Fruit fly (Drosophila melanogaster): ENCODE results near the gene kraken.

The kraken gene

dm6 chr2L:843850-844791, 8.4 kb upstream of the kraken start (continued):
- peak; percentile 33 for TF ChIP-seq Sox14 (GFP tag; optimal IDR thresholded peaks at IDR 0.05)
- no peak for TF ChIP-seq esn (GFP tag; optimal IDR thresholded peaks at IDR 0.05)
- no peak for TF ChIP-seq Sox15 (GFP tag; optimal IDR thresholded peaks at IDR 0.05)
- TF ChIP-seq Gug (GFP tag; IDR thresholded peaks at IDR 0.05), result peak; percentile 38
- peak; percentile 23 for TF ChIP-seq fd59A (GFP tag; optimal IDR thresholded peaks at IDR 0.05)
- TF ChIP-seq Hr39 (GFP tag; optimal IDR thresholded peaks at IDR 0.05), result no peak
- TF ChIP-seq Hr4 (GFP tag; optimal IDR thresholded peaks at IDR 0.05), result peak; percentile 43

- TF ChIP-seq CG16779 (tag; optimal IDR thresholded peaks at IDR 0.05), result peak; percentile 45
- peak; percentile 76 for TF ChIP-seq esn (GFP tag; optimal IDR thresholded peaks at IDR 0.05)
- TF ChIP-seq Smox (GFP tag; optimal IDR thresholded peaks at IDR 0.05), result peak; percentile 68
- peak; percentile 21 for TF ChIP-seq fd85E (GFP tag; optimal IDR thresholded peaks at IDR 0.05)
- peak; percentile 37 for TF ChIP-seq CG6854 (GFP tag; optimal IDR thresholded peaks at IDR 0.05)
- peak; percentile 77 for TF ChIP-seq Lpt (GFP tag; optimal IDR thresholded peaks at IDR 0.05)
- TF ChIP-seq CG8319 (GFP tag; optimal IDR thresholded peaks at IDR 0.05), result peak; percentile 40
- TF ChIP-seq eg (GFP tag; IDR thresholded peaks at IDR 0.05), result peak; percentile 91
- TF ChIP-seq CG6808 (GFP tag; optimal IDR thresholded peaks at IDR 0.05), result peak; percentile 39
- TF ChIP-seq CG34406 (GFP tag; optimal IDR thresholded peaks at IDR 0.05), result peak; percentile 61
- TF ChIP-seq CG31627 (GFP tag; optimal IDR thresholded peaks at IDR 0.05), result peak; percentile 76
- peak; percentile 91 for TF ChIP-seq Hr4 (GFP tag; optimal IDR thresholded peaks at IDR 0.05)
- peak; percentile 32 for TF ChIP-seq fd59A (GFP tag; optimal IDR thresholded peaks at IDR 0.05)
- peak; percentile 63 for TF ChIP-seq CG10669 (GFP tag; optimal IDR thresholded peaks at IDR 0.05)
- TF ChIP-seq Sox102F (GFP tag; optimal IDR thresholded peaks at IDR 0.05), result peak; percentile 76
- TF ChIP-seq CG6792 (GFP tag; optimal IDR thresholded peaks at IDR 0.05), result peak; percentile 70
- TF ChIP-seq CG8119 (GFP tag; IDR thresholded peaks at IDR 0.05), result peak; percentile 86
- peak; percentile 62 for TF ChIP-seq Ets96B (tag; optimal IDR thresholded peaks at IDR 0.05)
- peak in 1 of 2 experiments; percentile 8 for TF ChIP-seq ss (GFP tag; optimal IDR thresholded peaks at IDR 0.05)
- peak; percentile 80 for TF ChIP-seq pdm3 (GFP tag; optimal IDR thresholded peaks at IDR 0.05)
- peak; percentile 77 for TF ChIP-seq Eip75B (GFP tag; optimal IDR thresholded peaks at IDR 0.05)
- TF ChIP-seq Met (GFP tag; optimal IDR thresholded peaks at IDR 0.05), result peak; percentile 81
- TF ChIP-seq CG11294 (GFP tag; IDR thresholded peaks at IDR 0.05), result peak; percentile 74
- TF ChIP-seq achi (GFP tag; optimal IDR thresholded peaks at IDR 0.05), result peak; percentile 84
- TF ChIP-seq CG9139 (GFP tag; optimal IDR thresholded peaks at IDR 0.05), result no peak
- peak; percentile 46 for TF ChIP-seq vri (GFP tag; optimal IDR thresholded peaks at IDR 0.05)
- no peak for TF ChIP-seq CG11762 (GFP tag; optimal IDR thresholded peaks at IDR 0.05; ENCODE audit: insufficient read depth)
- peak; percentile 74 for TF ChIP-seq CG10631 (GFP tag; optimal IDR thresholded peaks at IDR 0.05)
- TF ChIP-seq CG32006 (GFP tag; optimal IDR thresholded peaks at IDR 0.05), result peak; percentile 89
- peak; percentile 83 for TF ChIP-seq net (GFP tag; optimal IDR thresholded peaks at IDR 0.05)
- peak; percentile 80 for TF ChIP-seq CG4318 (GFP tag; optimal IDR thresholded peaks at IDR 0.05)
- peak; percentile 83 for TF ChIP-seq topi (GFP tag; optimal IDR thresholded peaks at IDR 0.05)
- peak; percentile 78 for TF ChIP-seq CG7368 (GFP tag; optimal IDR thresholded peaks at IDR 0.05)
- TF ChIP-seq Eip78C (GFP tag), result peak; percentile 92
- TF ChIP-seq OdsH (GFP tag; optimal IDR thresholded peaks at IDR 0.05), result peak; percentile 79
- TF ChIP-seq CG6163 (GFP tag; IDR thresholded peaks at IDR 0.05), result peak; percentile 94
- TF ChIP-seq Blimp-1 (GFP tag; optimal IDR thresholded peaks at IDR 0.05), result no peak
- TF ChIP-seq Eip93F (GFP tag; optimal IDR thresholded peaks at IDR 0.05), result peak; percentile 2
- TF ChIP-seq lz (GFP tag; optimal IDR thresholded peaks at IDR 0.05), result peak; percentile 74
- peak; percentile 86 for TF ChIP-seq Gug (GFP tag; IDR thresholded peaks at IDR 0.05)
- no peak for TF ChIP-seq fkh (GFP tag; optimal IDR thresholded peaks at IDR 0.05)
- peak; percentile 44 to 67 for TF ChIP-seq salr (GFP tag; optimal IDR thresholded peaks at IDR 0.05)
- peak; percentile 83 for TF ChIP-seq cyc (GFP tag; optimal IDR thresholded peaks at IDR 0.05)
- TF ChIP-seq Sox14 (GFP tag; optimal IDR thresholded peaks at IDR 0.05), result peak; percentile 73
Measured at dm6 chr2L:845341-846004, 7.1 kb upstream of the kraken start.

Data from whole organism, prepupa.